Fruit fly (Drosophila melanogaster): ENCODE results near the gene CG8661.

CG8661 gene

dm6 chrX:17297924-17298591 lies 13.8 kb upstream of the CG8661 start (continued):
- TF ChIP-seq B-H2 (GFP tag; optimal IDR thresholded peaks at IDR 0.05) (no peak), inv (GFP tag; IDR thresholded peaks at IDR 0.05; ENCODE audit: partially characterized antibody) (no peak), Sox102F (GFP tag; optimal IDR thresholded peaks at IDR 0.05) (peak; percentile 69), wek (GFP tag; optimal IDR thresholded peaks at IDR 0.05) (peak; percentile 19), CG31365 (tag; optimal IDR thresholded peaks at IDR 0.05) (no peak), Ssrp (tag; optimal IDR thresholded peaks at IDR 0.05) (peak; percentile 40), esg (GFP tag; conservative IDR thresholded peaks at IDR 0.05) (peak; percentile 26; the same call in 1 of the 2 replicates), CG11093 (GFP tag; IDR thresholded peaks at IDR 0.05) (no peak), Ptx1 (GFP tag; IDR thresholded peaks at IDR 0.05) (peak; percentile 54), sr (GFP tag; IDR thresholded peaks at IDR 0.05) (0 out of 3 replicates have a peak, but pooled peaks have one; percentile 15), CG11695 (GFP tag; IDR thresholded peaks at IDR 0.05) (peak; percentile 28; the same call in 1 of the 3 replicates), CG6791 (GFP tag; IDR thresholded peaks at IDR 0.05; ENCODE audit: partially characterized antibody) (0 out of 3 replicates have a peak, but pooled peaks have one; percentile 41), prd (optimal IDR thresholded peaks at IDR 0.05) (no peak), prd (GFP tag; IDR thresholded peaks at IDR 0.05) (peak; percentile 28; the same call in 1 of the 3 replicates), Drgx (GFP tag; IDR thresholded peaks at IDR 0.05) (peak; percentile 72), Dfd (GFP tag; optimal IDR thresholded peaks at IDR 0.05) (no peak), Neu2 (GFP tag; optimal IDR thresholded peaks at IDR 0.05; ENCODE audit: borderline replicate concordance) (no peak), corto (GFP tag; optimal IDR thresholded peaks at IDR 0.05) (no peak), shn (GFP tag; optimal IDR thresholded peaks at IDR 0.05) (no peak), lmd (GFP tag; IDR thresholded peaks at IDR 0.05) (peak; percentile 6; the same call in 1 of the 2 replicates), row (GFP tag; IDR thresholded peaks at IDR 0.05) (peak; percentile 24; the same call in 1 of the 3 replicates), CG2875 (GFP tag; optimal IDR thresholded peaks at IDR 0.05) (peak; percentile 3), CG12391 (tag; optimal IDR thresholded peaks at IDR 0.05) (peak; percentile 30), CG7839 (tag; optimal IDR thresholded peaks at IDR 0.05) (peak; percentile 14), bsh (GFP tag; optimal IDR thresholded peaks at IDR 0.05) (peak in 1 of 2 experiments; percentile 72), twi (tag; optimal IDR thresholded peaks at IDR 0.05) (peak; percentile 38), lab (GFP tag; optimal IDR thresholded peaks at IDR 0.05) (no peak), CG2678 (tag; optimal IDR thresholded peaks at IDR 0.05) (peak; percentile 3), CG1529 (GFP tag; optimal IDR thresholded peaks at IDR 0.05) (peak; percentile 25), Hand (GFP tag; optimal IDR thresholded peaks at IDR 0.05) (no peak), stwl (tag; optimal IDR thresholded peaks at IDR 0.05) (peak; percentile 99), nmo (GFP tag; optimal IDR thresholded peaks at IDR 0.05) (peak; percentile 27), CG17829 (tag; optimal IDR thresholded peaks at IDR 0.05) (peak; percentile 17), CG4282 (GFP tag; optimal IDR thresholded peaks at IDR 0.05) (no peak), wdn (GFP tag; IDR thresholded peaks at IDR 0.05) (no peak), unpg (GFP tag; optimal IDR thresholded peaks at IDR 0.05) (peak; percentile 49), tin (GFP tag; optimal IDR thresholded peaks at IDR 0.05) (no peak), so (GFP tag; IDR thresholded peaks at IDR 0.05) (no peak; the same call in 2 of the 3 replicates), Blimp-1 (GFP tag; optimal IDR thresholded peaks at IDR 0.05) (peak; percentile 42), ara (GFP tag; IDR thresholded peaks at IDR 0.05) (peak; percentile 37; the same call in 1 of the 2 replicates), CG15073 (GFP tag; optimal IDR thresholded peaks at IDR 0.05) (no peak), CG14710 (tag; optimal IDR thresholded peaks at IDR 0.05) (peak; percentile 77), dmrt99B (tag; optimal IDR thresholded peaks at IDR 0.05) (peak; percentile 52), ATbp (GFP tag; optimal IDR thresholded peaks at IDR 0.05) (peak; percentile 41), gcm (GFP tag; optimal IDR thresholded peaks at IDR 0.05) (peak; percentile 70), repo (GFP tag; optimal IDR thresholded peaks at IDR 0.05) (peak; percentile 13), CG16813 (GFP tag; IDR thresholded peaks at IDR 0.05; ENCODE audit: partially characterized antibody) (no peak), Adf1 (GFP tag; IDR thresholded peaks at IDR 0.05) (no peak)
